Fruit fly (Drosophila melanogaster) whole organism: Measurements from ENCODE around the gene Cph.

Experiments
- CG8478 ChIP-seq: fragments of >200 bp; optimal IDR thresholded peaks from 2 replicates; lab custom pipeline; 2018; ENCODE audit warnings: inconsistent platforms
- Dll ChIP-seq: fragments of >200 bp; optimal IDR thresholded peaks from 2 replicates; lab custom pipeline; 2017
- pan ChIP-seq: fragments of >200 bp; optimal IDR thresholded peaks from 2 replicates; lab custom pipeline; 2017
- psq ChIP-seq: fragments of >200 bp; optimal IDR thresholded peaks from 2 replicates; lab custom pipeline; 2017
- usp ChIP-seq: fragments of >200 bp; optimal IDR thresholded peaks from 2 replicates; lab custom pipeline; 2017; ENCODE audit warnings: missing biosample characterization, missing genetic modification characterization, mixed read lengths

DNA sequence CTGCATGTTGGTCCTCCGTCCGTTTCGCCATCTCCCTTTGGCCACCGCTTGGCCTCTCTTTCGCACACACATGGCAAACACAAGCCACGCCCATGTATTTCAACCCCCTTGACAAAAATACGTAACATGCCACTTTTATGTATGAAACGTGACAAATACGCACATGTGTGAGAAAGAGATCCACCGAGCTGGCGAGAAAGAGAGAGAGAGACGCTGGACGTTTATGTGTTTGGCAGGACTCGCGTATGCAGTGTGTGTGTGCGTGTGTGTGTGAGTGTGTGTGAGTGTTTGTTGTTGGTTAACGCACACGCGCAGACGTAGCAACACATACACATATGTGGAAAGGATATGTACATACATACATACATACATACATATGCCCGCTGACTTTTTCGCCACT lies 26.6 kb upstream of the Cph start:
- TF ChIP-seq pan (lab: Kevin White, UChicago), result no peak
- TF ChIP-seq Dll (lab: Kevin White, UChicago), result no peak
- TF ChIP-seq psq, result no peak
- TF ChIP-seq CG8478 (lab: Kevin White, UChicago), result no peak
- no peak for TF ChIP-seq usp (GFP tag; lab: Kevin White, UChicago)
